Fruit fly (Drosophila melanogaster) whole organism, embryonic: ENCODE results near the gene CG8892.
A peak's percentile ranks its signal among the peaks of the same experiment; 100 is the strongest.

Source experiments
- Adf1 ChIP-seq: fragments of 200-800 bp; sonication (Bioruptor generic); IDR thresholded peaks from 2 replicates; pipeline ENCODE4 v1.3.6; 2022; ENCODE audit warnings: missing biosample characterization, missing genetic modification characterization
- Antp ChIP-seq: fragments of 200-800 bp; sonication (Bioruptor generic); optimal IDR thresholded peaks from 3 replicates; lab custom pipeline; 2016; ENCODE audit warnings: missing biosample characterization, missing genetic modification characterization
- B-H2 ChIP-seq: fragments of 200-800 bp; sonication (Bioruptor generic); optimal IDR thresholded peaks from 2 replicates; lab custom pipeline; 2018; ENCODE audit warnings: missing biosample characterization, mild to moderate bottlenecking, missing genetic modification characterization
- Bgb ChIP-seq: fragments of 200-800 bp; sonication (Bioruptor generic); IDR thresholded peaks from 2 replicates; pipeline ENCODE4 v1.3.6; 2022; ENCODE audit warnings: missing biosample characterization, missing genetic modification characterization; ENCODE audit not compliant: partially characterized antibody
- CG10543 ChIP-seq: fragments of 200-800 bp; sonication (Bioruptor generic); optimal IDR thresholded peaks from 3 replicates; lab custom pipeline; 2017; ENCODE audit warnings: missing biosample characterization, mild to moderate bottlenecking, missing genetic modification characterization, moderate library complexity
- CG10959 ChIP-seq: fragments of 200-800 bp; sonication (Bioruptor generic); IDR thresholded peaks from 2 replicates; pipeline ENCODE4 v1.3.6; 2022; ENCODE audit warnings: missing biosample characterization, missing genetic modification characterization
- CG12299 ChIP-seq: fragments of 200-800 bp; sonication (Bioruptor generic); optimal IDR thresholded peaks from 2 replicates; lab custom pipeline; 2018; ENCODE audit warnings: missing biosample characterization, mild to moderate bottlenecking, missing genetic modification characterization
- CG1602 ChIP-seq: fragments of 200-800 bp; sonication (Bioruptor generic); optimal IDR thresholded peaks from 3 replicates; lab custom pipeline; 2016; ENCODE audit warnings: missing biosample characterization, missing genetic modification characterization
- CG16779 ChIP-seq: fragments of 200-800 bp; sonication (Bioruptor generic); IDR thresholded peaks from 2 replicates; pipeline ENCODE4 v1.3.6; 2022; ENCODE audit warnings: missing biosample characterization, missing genetic modification characterization
- CG16863 ChIP-seq: fragments of 200-800 bp; sonication (Bioruptor generic); optimal IDR thresholded peaks from 3 replicates; lab custom pipeline; 2016; ENCODE audit warnings: missing biosample characterization, missing genetic modification characterization
- CG17328 ChIP-seq: fragments of 200-800 bp; sonication (Bioruptor generic); IDR thresholded peaks from 2 replicates; pipeline ENCODE4 v1.3.6; 2022; ENCODE audit warnings: missing biosample characterization, missing genetic modification characterization
- CG17361 ChIP-seq: fragments of 200-800 bp; sonication (Bioruptor generic); IDR thresholded peaks from 3 replicates; pipeline ENCODE4 v1.3.6; 2022; ENCODE audit warnings: missing biosample characterization, missing genetic modification characterization
- CG2202 ChIP-seq: fragments of 200-800 bp; sonication (Bioruptor generic); optimal IDR thresholded peaks from 2 replicates; lab custom pipeline; 2018; ENCODE audit warnings: missing biosample characterization, mild to moderate bottlenecking, missing genetic modification characterization
- CG3065 ChIP-seq: fragments of 200-800 bp; sonication (Bioruptor generic); optimal IDR thresholded peaks from 2 replicates; lab custom pipeline; 2016; ENCODE audit warnings: missing biosample characterization, missing genetic modification characterization
- CG3407 ChIP-seq: fragments of 200-800 bp; sonication (Bioruptor generic); optimal IDR thresholded peaks from 2 replicates; lab custom pipeline; 2018; ENCODE audit warnings: missing biosample characterization, mild to moderate bottlenecking, missing genetic modification characterization
- CG3995 ChIP-seq: fragments of 200-800 bp; sonication (Bioruptor generic); optimal IDR thresholded peaks from 3 replicates; lab custom pipeline; 2016; ENCODE audit warnings: missing biosample characterization, missing genetic modification characterization
- CG4617 ChIP-seq: fragments of 200-800 bp; sonication (Bioruptor generic); optimal IDR thresholded peaks from 3 replicates; lab custom pipeline; 2016; ENCODE audit warnings: missing biosample characterization, missing genetic modification characterization, borderline replicate concordance
- CG6765 ChIP-seq: fragments of 200-800 bp; sonication (Bioruptor generic); optimal IDR thresholded peaks from 3 replicates; lab custom pipeline; 2017; ENCODE audit warnings: missing biosample characterization, mild to moderate bottlenecking, missing genetic modification characterization
- CG6854 ChIP-seq: fragments of 200-800 bp; sonication (Bioruptor generic); optimal IDR thresholded peaks from 3 replicates; lab custom pipeline; 2017; ENCODE audit warnings: missing biosample characterization, mild to moderate bottlenecking, missing genetic modification characterization
- CG8944 ChIP-seq: fragments of 200-800 bp; sonication (Bioruptor generic); optimal IDR thresholded peaks from 3 replicates; lab custom pipeline; 2016; ENCODE audit warnings: missing biosample characterization, missing genetic modification characterization
- CG9817 ChIP-seq: fragments of 200-800 bp; sonication (Bioruptor generic); optimal IDR thresholded peaks from 2 replicates; lab custom pipeline; 2018; ENCODE audit warnings: missing biosample characterization, mild to moderate bottlenecking, missing genetic modification characterization, moderate library complexity
- D19A ChIP-seq: fragments of 200-800 bp; optimal IDR thresholded peaks from 3 replicates; lab custom pipeline; 2019; ENCODE audit warnings: missing biosample characterization, mild to moderate bottlenecking, missing genetic modification characterization, moderate library complexity
- ERR ChIP-seq: fragments of 200-800 bp; sonication (Bioruptor generic); optimal IDR thresholded peaks from 2 replicates; lab custom pipeline; 2016; ENCODE audit warnings: missing biosample characterization, missing genetic modification characterization
- Fer1 ChIP-seq: fragments of 200-800 bp; sonication (Bioruptor generic); optimal IDR thresholded peaks from 2 replicates; lab custom pipeline; 2017; ENCODE audit warnings: missing biosample characterization, mild to moderate bottlenecking, missing genetic modification characterization
- HLHmδ ChIP-seq: fragments of 200-800 bp; sonication (Bioruptor generic); optimal IDR thresholded peaks from 2 replicates; lab custom pipeline; 2018; ENCODE audit warnings: missing biosample characterization, mild to moderate bottlenecking, missing genetic modification characterization, moderate library complexity
- Kr ChIP-seq: fragments of 200-800 bp; sonication (Bioruptor generic); optimal IDR thresholded peaks from 2 replicates; lab custom pipeline; 2017; ENCODE audit warnings: missing biosample characterization, mild to moderate bottlenecking, missing genetic modification characterization
- NC2β ChIP-seq: fragments of 200-800 bp; sonication (Bioruptor generic); optimal IDR thresholded peaks from 2 replicates; lab custom pipeline; 2016; ENCODE audit warnings: missing biosample characterization, missing genetic modification characterization
- Nf-YB ChIP-seq: fragments of 200-800 bp; sonication (Bioruptor generic); optimal IDR thresholded peaks from 3 replicates; lab custom pipeline; 2019; ENCODE audit warnings: missing biosample characterization, mild to moderate bottlenecking, missing genetic modification characterization, moderate library complexity
- Stat92E ChIP-seq, 3 experiments: fragments of >200 bp in 2 of 3; fragments of 200-800 bp in 1 of 3; sonication (Bioruptor generic) in 1 of 3; optimal IDR thresholded peaks; 2 replicates each; lab custom pipeline; 2017 to 2019; ENCODE audit warnings: missing biosample characterization in 3 of 3, missing genetic modification characterization in 3 of 3, mild to moderate bottlenecking in 1 of 3, moderate library complexity in 1 of 3
- btn ChIP-seq: fragments of 200-800 bp; sonication (Bioruptor generic); optimal IDR thresholded peaks from 2 replicates; lab custom pipeline; 2016; ENCODE audit warnings: missing biosample characterization, missing genetic modification characterization
- cad ChIP-seq: fragments of >200 bp; optimal IDR thresholded peaks from 2 replicates; lab custom pipeline; 2017; ENCODE audit warnings: missing biosample characterization, missing genetic modification characterization
- croc ChIP-seq: fragments of 200-800 bp; sonication (Bioruptor generic); conservative IDR thresholded peaks from 3 replicates; pipeline ENCODE4 v1.3.6; 2022; ENCODE audit warnings: missing biosample characterization, missing genetic modification characterization
- dmrt11E ChIP-seq: fragments of 200-800 bp; sonication (Bioruptor generic); optimal IDR thresholded peaks from 3 replicates; lab custom pipeline; 2018; ENCODE audit warnings: missing biosample characterization, mild to moderate bottlenecking, missing genetic modification characterization, moderate library complexity
- exex ChIP-seq: fragments of 200-800 bp; sonication (Bioruptor generic); optimal IDR thresholded peaks from 4 replicates; lab custom pipeline; 2018; ENCODE audit warnings: missing biosample characterization, mild to moderate bottlenecking, missing genetic modification characterization, moderate library complexity
- fd102C ChIP-seq: fragments of 200-800 bp; sonication (Bioruptor generic); optimal IDR thresholded peaks from 2 replicates; lab custom pipeline; 2018; ENCODE audit warnings: missing biosample characterization, mild to moderate bottlenecking, missing genetic modification characterization, moderate library complexity
- fru ChIP-seq: fragments of >200 bp; optimal IDR thresholded peaks from 2 replicates; lab custom pipeline; 2017
- gce ChIP-seq: fragments of 200-800 bp; sonication (Bioruptor generic); IDR thresholded peaks from 3 replicates; pipeline ENCODE4 v1.3.6; 2022; ENCODE audit warnings: missing biosample characterization, missing genetic modification characterization
- gem ChIP-seq: fragments of 200-800 bp; sonication (Bioruptor generic); optimal IDR thresholded peaks from 2 replicates; lab custom pipeline; 2019; ENCODE audit warnings: missing biosample characterization, mild to moderate bottlenecking, missing genetic modification characterization, moderate library complexity
- jing ChIP-seq: fragments of 200-800 bp; sonication (Bioruptor generic); optimal IDR thresholded peaks from 2 replicates; lab custom pipeline; 2018; ENCODE audit warnings: missing biosample characterization, mild to moderate bottlenecking, missing genetic modification characterization
- jumu ChIP-seq: fragments of 200-800 bp; sonication (Bioruptor generic); optimal IDR thresholded peaks from 3 replicates; lab custom pipeline; 2016; ENCODE audit warnings: missing biosample characterization, missing genetic modification characterization
- kah ChIP-seq: fragments of 200-800 bp; sonication (Bioruptor generic); optimal IDR thresholded peaks from 2 replicates; lab custom pipeline; 2018; ENCODE audit warnings: missing biosample characterization, mild to moderate bottlenecking, missing genetic modification characterization
- knrl ChIP-seq: fragments of 200-800 bp; sonication (Bioruptor generic); IDR thresholded peaks from 3 replicates; pipeline ENCODE4 v1.3.6; 2022; ENCODE audit warnings: missing biosample characterization, missing genetic modification characterization; ENCODE audit not compliant: partially characterized antibody
- lilli ChIP-seq: fragments of 200-800 bp; sonication (Bioruptor generic); optimal IDR thresholded peaks from 3 replicates; lab custom pipeline; 2016; ENCODE audit warnings: missing biosample characterization, missing genetic modification characterization
- nmo ChIP-seq: fragments of 200-800 bp; sonication (Bioruptor generic); optimal IDR thresholded peaks from 2 replicates; lab custom pipeline; 2018; ENCODE audit warnings: missing biosample characterization, mild to moderate bottlenecking, missing genetic modification characterization, moderate library complexity
- pho ChIP-seq: fragments of 200-800 bp; sonication (Bioruptor generic); optimal IDR thresholded peaks from 2 replicates; lab custom pipeline; 2016; ENCODE audit warnings: missing biosample characterization, missing genetic modification characterization
- pros ChIP-seq: fragments of 200-800 bp; sonication (Bioruptor generic); optimal IDR thresholded peaks from 3 replicates; lab custom pipeline; 2019; ENCODE audit warnings: missing biosample characterization, mild to moderate bottlenecking, missing genetic modification characterization, moderate library complexity
- rib ChIP-seq: fragments of 200-800 bp; sonication (Bioruptor generic); IDR thresholded peaks from 2 replicates; pipeline ENCODE4 v1.3.6; 2022; ENCODE audit warnings: missing biosample characterization, missing genetic modification characterization
- tup ChIP-seq: fragments of 200-800 bp; sonication (Bioruptor generic); optimal IDR thresholded peaks from 2 replicates; lab custom pipeline; 2016; ENCODE audit warnings: missing biosample characterization, mild to moderate bottlenecking, missing genetic modification characterization, moderate library complexity
- wor ChIP-seq: fragments of 200-800 bp; sonication (Bioruptor generic); IDR thresholded peaks from 2 replicates; pipeline ENCODE4 v1.3.6; 2022; ENCODE audit warnings: missing biosample characterization, missing genetic modification characterization
- zen ChIP-seq: fragments of 200-800 bp; sonication (Bioruptor generic); optimal IDR thresholded peaks from 3 replicates; lab custom pipeline; 2018; ENCODE audit warnings: missing biosample characterization, mild to moderate bottlenecking, missing genetic modification characterization, moderate library complexity

Gene CG8892

DNA sequence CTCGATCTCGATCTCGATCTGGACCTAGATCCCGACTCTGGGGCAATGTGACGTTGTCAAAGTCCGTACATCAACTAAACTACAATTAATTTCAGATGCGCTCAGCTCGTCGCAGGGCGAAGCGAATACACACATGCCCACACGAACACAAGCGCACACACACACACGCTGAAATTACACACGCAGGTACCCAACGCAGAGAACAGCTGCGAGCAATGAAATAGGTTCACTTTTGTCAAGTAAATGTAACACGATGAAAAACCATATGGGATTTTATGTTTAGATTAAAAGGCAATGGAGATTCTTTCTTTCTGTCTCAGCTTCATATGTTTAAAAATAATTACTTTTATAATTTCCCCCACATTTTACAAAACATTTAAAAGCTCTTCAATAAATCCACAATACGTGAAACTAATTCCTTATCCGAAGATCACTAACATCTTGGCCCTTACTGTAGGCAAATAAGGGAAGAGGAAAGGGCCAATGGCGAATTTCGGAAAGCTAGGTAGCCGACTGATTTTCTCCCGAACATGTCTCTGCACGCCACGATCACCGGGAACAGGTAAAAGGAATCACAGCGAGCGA lies 19.0 kb upstream of the CG8892 start (continued):
- peak; percentile 72 for TF ChIP-seq CG6765 (GFP tag; lab: Kevin White, UChicago)
- TF ChIP-seq pho: peak; percentile 48
- peak; percentile 75 for TF ChIP-seq Antp (GFP tag; lab: Kevin White, UChicago)
- TF ChIP-seq CG10959 (GFP tag; lab: Robert Waterston, UW): peak; percentile 70
- peak; percentile 75 for TF ChIP-seq CG10543 (GFP tag; lab: Kevin White, UChicago)
- peak; percentile 75 for TF ChIP-seq croc (GFP tag; lab: Robert Waterston, UW)
- TF ChIP-seq lilli (GFP tag; lab: Kevin White, UChicago): peak; percentile 86
- peak; percentile 64 for TF ChIP-seq CG16863
- TF ChIP-seq CG2202 (tag; lab: Kevin White, UChicago): peak; percentile 85
- 0 out of 3 replicates have a peak, but pooled peaks have one; percentile 50 for TF ChIP-seq gce (GFP tag; lab: Robert Waterston, UW)
- no peak for TF ChIP-seq CG16779 (GFP tag; lab: Robert Waterston, UW)
- TF ChIP-seq ERR (GFP tag; lab: Kevin White, UChicago): peak; percentile 54
- peak; percentile 92 for TF ChIP-seq zen (tag; lab: Kevin White, UChicago)
- peak; percentile 84 for TF ChIP-seq CG17328
- TF ChIP-seq fru (lab: Kevin White, UChicago): no peak
- TF ChIP-seq cad (GFP tag; lab: Kevin White, UChicago): no peak
- peak; percentile 73 for TF ChIP-seq CG1602 (GFP tag; lab: Kevin White, UChicago)
- peak; percentile 86 for TF ChIP-seq nmo (GFP tag; lab: Kevin White, UChicago)
- TF ChIP-seq gem (tag; lab: Kevin White, UChicago): peak; percentile 94
- peak; percentile 62 for TF ChIP-seq CG3407
- peak; percentile 46 for TF ChIP-seq tup
- peak; percentile 82 for TF ChIP-seq CG6854 (GFP tag; lab: Kevin White, UChicago)
- no peak for TF ChIP-seq btn (GFP tag; lab: Kevin White, UChicago)
- peak; percentile 72 for TF ChIP-seq CG9817 (tag; lab: Kevin White, UChicago)
- peak; percentile 51 for TF ChIP-seq Adf1 (GFP tag; lab: Robert Waterston, UW)
- peak; percentile 45 for TF ChIP-seq CG3065 (GFP tag; lab: Kevin White, UChicago)
- peak; percentile 93 for TF ChIP-seq dmrt11E
- peak; percentile 76 for TF ChIP-seq pros (GFP tag; lab: Kevin White, UChicago)
- TF ChIP-seq CG8944 (GFP tag; lab: Kevin White, UChicago): peak; percentile 44
- peak; percentile 34 for TF ChIP-seq CG4617 (GFP tag; lab: Kevin White, UChicago)
- TF ChIP-seq Nf-YB (GFP tag; lab: Kevin White, UChicago): peak; percentile 75
- peak; percentile 86 for TF ChIP-seq Fer1 (GFP tag; lab: Kevin White, UChicago)
- peak; percentile 84 for TF ChIP-seq CG17361
- no peak for TF ChIP-seq Bgb (GFP tag; lab: Robert Waterston, UW)
- peak in 1 of 3 experiments; percentile 57 for TF ChIP-seq Stat92E (GFP tag; optimal IDR thresholded peaks at IDR 0.05; lab: Kevin White, UChicago)
- TF ChIP-seq CG12299: peak; percentile 78
- peak; percentile 86 for TF ChIP-seq NC2β
- peak; percentile 43 for TF ChIP-seq B-H2 (GFP tag; lab: Kevin White, UChicago)
- TF ChIP-seq jing (GFP tag; lab: Kevin White, UChicago): peak; percentile 65
- TF ChIP-seq Kr (GFP tag; lab: Kevin White, UChicago): peak; percentile 40
- TF ChIP-seq rib: peak; percentile 25; the same call in 1 of the 2 replicates
- TF ChIP-seq fd102C: peak; percentile 83
- peak; percentile 60 for TF ChIP-seq kah (GFP tag; lab: Kevin White, UChicago)
- no peak for TF ChIP-seq HLHmδ
- peak; percentile 74 for TF ChIP-seq D19A
- peak; percentile 33 for TF ChIP-seq exex
- TF ChIP-seq knrl (GFP tag; lab: Robert Waterston, UW): no peak
- TF ChIP-seq wor (GFP tag; lab: Robert Waterston, UW): peak; percentile 56
- TF ChIP-seq jumu (GFP tag; lab: Kevin White, UChicago): peak; percentile 76
- peak; percentile 30 for TF ChIP-seq CG3995 (GFP tag; lab: Kevin White, UChicago)
